Worm (Caenorhabditis elegans) whole organism, mixed stage, embryonic: ENCODE measurements around the gene R03G5.6.

Experiments used
- M03D4.4 ChIP-seq: sonication (generic microtip); optimal IDR thresholded peaks from 2 replicates; lab custom pipeline; 2017; ENCODE audit warnings: mild to moderate bottlenecking, missing genetic modification characterization, missing compliant biosample characterization
- bed-3 ChIP-seq: fragments of 200-800 bp; sonication (Bioruptor generic); optimal IDR thresholded peaks from 3 replicates; lab custom pipeline; 2018; ENCODE audit warnings: mild to moderate bottlenecking, missing genetic modification characterization, moderate library complexity, missing compliant biosample characterization
- blmp-1 ChIP-seq: fragments of 150-350 bp; optimal IDR thresholded peaks from 2 replicates; lab custom pipeline; 2014; ENCODE audit warnings: missing biosample characterization, missing genetic modification characterization
- ceh-39 ChIP-seq: fragments of 150-350 bp; optimal IDR thresholded peaks from 2 replicates; lab custom pipeline; 2014; ENCODE audit warnings: missing biosample characterization, missing genetic modification characterization
- ceh-43 ChIP-seq: fragments of 200-800 bp; sonication (Bioruptor generic); optimal IDR thresholded peaks from 2 replicates; lab custom pipeline; 2018; ENCODE audit warnings: mild to moderate bottlenecking, missing genetic modification characterization, moderate library complexity, missing compliant biosample characterization
- ceh-83 ChIP-seq: fragments of 200-800 bp; sonication (Bioruptor generic); optimal IDR thresholded peaks from 2 replicates; lab custom pipeline; 2018; ENCODE audit warnings: mild to moderate bottlenecking, missing genetic modification characterization, missing compliant biosample characterization
- ces-1 ChIP-seq: fragments of 150-350 bp; optimal IDR thresholded peaks from 2 replicates; lab custom pipeline; 2014; ENCODE audit warnings: missing biosample characterization, missing genetic modification reagents, missing genetic modification characterization
- cnd-1 ChIP-seq: fragments of 200-800 bp; sonication (Bioruptor generic); optimal IDR thresholded peaks from 2 replicates; lab custom pipeline; 2018; ENCODE audit warnings: mild to moderate bottlenecking, missing genetic modification characterization, missing compliant biosample characterization
- drap-1 ChIP-seq: fragments of 200-800 bp; sonication (Bioruptor generic); optimal IDR thresholded peaks from 3 replicates; lab custom pipeline; 2018; ENCODE audit warnings: mild to moderate bottlenecking, missing genetic modification characterization, missing compliant biosample characterization
- elt-1 ChIP-seq: sonication (generic microtip); optimal IDR thresholded peaks from 2 replicates; lab custom pipeline; 2017; ENCODE audit warnings: missing genetic modification characterization, mild to moderate bottlenecking, missing compliant biosample characterization, antibody characterized with exemption, moderate library complexity, borderline replicate concordance; ENCODE audit not compliant: insufficient read depth
- elt-3 ChIP-seq: fragments of 150-350 bp; optimal IDR thresholded peaks from 2 replicates; lab custom pipeline; 2014; ENCODE audit warnings: missing biosample characterization, missing genetic modification characterization
- flh-1 ChIP-seq: fragments of 200-800 bp; sonication (Bioruptor generic); optimal IDR thresholded peaks from 2 replicates; lab custom pipeline; 2018; ENCODE audit warnings: mild to moderate bottlenecking, missing genetic modification characterization, moderate library complexity, missing compliant biosample characterization
- ham-2 ChIP-seq: fragments of 200-800 bp; sonication (Bioruptor generic); optimal IDR thresholded peaks from 2 replicates; lab custom pipeline; 2018; ENCODE audit warnings: mild to moderate bottlenecking, missing genetic modification characterization, missing compliant biosample characterization
- hlh-1 ChIP-seq: fragments of 150-350 bp; optimal IDR thresholded peaks from 2 replicates; lab custom pipeline; 2014; ENCODE audit warnings: missing biosample characterization, missing genetic modification reagents, missing genetic modification characterization
- lin-13 ChIP-seq: fragments of 150-350 bp; optimal IDR thresholded peaks from 2 replicates; lab custom pipeline; 2014; ENCODE audit warnings: missing biosample characterization, missing genetic modification characterization
- lin-32 ChIP-seq: fragments of 200-800 bp; sonication (Bioruptor generic); optimal IDR thresholded peaks from 2 replicates; lab custom pipeline; 2018; ENCODE audit warnings: mild to moderate bottlenecking, missing genetic modification characterization, missing compliant biosample characterization
- lsy-2 ChIP-seq: fragments of 150-350 bp; optimal IDR thresholded peaks from 2 replicates; lab custom pipeline; 2014; ENCODE audit warnings: missing biosample characterization, missing genetic modification characterization
- mab-5 ChIP-seq: fragments of 150-350 bp; optimal IDR thresholded peaks from 2 replicates; lab custom pipeline; 2014; ENCODE audit warnings: missing biosample characterization, missing genetic modification characterization
- mep-1 ChIP-seq: fragments of 150-350 bp; optimal IDR thresholded peaks from 2 replicates; lab custom pipeline; 2017; ENCODE audit warnings: missing biosample characterization, missing genetic modification reagents, missing genetic modification characterization, inconsistent platforms
- mls-2 ChIP-seq: sonication (generic microtip); optimal IDR thresholded peaks from 2 replicates; lab custom pipeline; 2016; ENCODE audit warnings: mild to moderate bottlenecking, missing genetic modification characterization, moderate library complexity, missing compliant biosample characterization
- nhr-12 ChIP-seq: fragments of 150-350 bp; optimal IDR thresholded peaks from 2 replicates; lab custom pipeline; 2014; ENCODE audit warnings: missing biosample characterization, missing genetic modification characterization
- nhr-2 ChIP-seq: fragments of 150-350 bp; optimal IDR thresholded peaks from 2 replicates; lab custom pipeline; 2014; ENCODE audit warnings: missing biosample characterization, missing genetic modification characterization
- nhr-237 ChIP-seq: fragments of 150-350 bp; optimal IDR thresholded peaks from 2 replicates; lab custom pipeline; 2014; ENCODE audit warnings: missing biosample characterization, missing genetic modification characterization
- nhr-28 ChIP-seq: fragments of 150-350 bp; optimal IDR thresholded peaks from 2 replicates; lab custom pipeline; 2014; ENCODE audit warnings: missing biosample characterization, missing genetic modification characterization
- nhr-76 ChIP-seq: sonication (generic microtip); optimal IDR thresholded peaks from 2 replicates; lab custom pipeline; 2017; ENCODE audit warnings: missing biosample characterization, missing genetic modification characterization
- pha-4 ChIP-seq: fragments of 150-350 bp; optimal IDR thresholded peaks from 2 replicates; lab custom pipeline; 2018; ENCODE audit warnings: missing biosample characterization, missing genetic modification reagents, missing genetic modification characterization
- snpc-4 ChIP-seq: fragments of 150-350 bp; optimal IDR thresholded peaks from 2 replicates; lab custom pipeline; 2014; ENCODE audit warnings: missing biosample characterization, missing genetic modification characterization
- sptf-1 ChIP-seq: sonication (generic microtip); optimal IDR thresholded peaks from 2 replicates; lab custom pipeline; 2017; ENCODE audit warnings: mild to moderate bottlenecking, missing genetic modification characterization, moderate library complexity, missing compliant biosample characterization
- tbx-8 ChIP-seq: fragments of 200-800 bp; sonication (Bioruptor generic); optimal IDR thresholded peaks from 2 replicates; lab custom pipeline; 2018; ENCODE audit warnings: mild to moderate bottlenecking, missing genetic modification characterization, moderate library complexity, missing compliant biosample characterization
- unc-120 ChIP-seq: sonication (generic microtip); optimal IDR thresholded peaks from 2 replicates; lab custom pipeline; 2017; ENCODE audit warnings: missing genetic modification characterization, missing compliant biosample characterization; ENCODE audit not compliant: poor library complexity, severe bottlenecking
- unc-39 ChIP-seq: fragments of 150-350 bp; optimal IDR thresholded peaks from 2 replicates; lab custom pipeline; 2014; ENCODE audit warnings: missing biosample characterization, missing genetic modification characterization
- unc-62 ChIP-seq: fragments of 150-350 bp; optimal IDR thresholded peaks from 2 replicates; lab custom pipeline; 2014; ENCODE audit warnings: missing biosample characterization, missing genetic modification reagents, missing genetic modification characterization
- ztf-11 ChIP-seq: fragments of 150-350 bp; optimal IDR thresholded peaks from 2 replicates; lab custom pipeline; 2014; ENCODE audit warnings: missing biosample characterization, missing genetic modification characterization

R03G5.6 gene

ce11 chrX:7838582-7838981 is 21.9 kb upstream of the R03G5.6 start, which contains the start of gene nlp-101:
Gene nlp-101, plus strand, starts transcription at chrX:7838882.
- no peak for TF ChIP-seq nhr-76 (tag; lab: Kevin White, UChicago)
- no peak for TF ChIP-seq tbx-8 (GFP tag; lab: Kevin White, UChicago)
- no peak for TF ChIP-seq ceh-83
- no peak for TF ChIP-seq unc-120 (tag; lab: Kevin White, UChicago)
- TF ChIP-seq snpc-4 (tag; lab: Kevin White, UChicago): no peak
- TF ChIP-seq pha-4 (tag; lab: Kevin White, UChicago): no peak
- TF ChIP-seq blmp-1 (tag; lab: Kevin White, UChicago): no peak
- no peak for TF ChIP-seq ham-2
- TF ChIP-seq unc-62 (GFP tag; lab: Kevin White, UChicago): no peak
- no peak for TF ChIP-seq lin-32 (GFP tag; lab: Kevin White, UChicago)
- no peak for TF ChIP-seq mab-5 (tag; lab: Kevin White, UChicago)
- TF ChIP-seq unc-39 (tag; lab: Kevin White, UChicago): no peak
- no peak for TF ChIP-seq elt-1 (tag; lab: Kevin White, UChicago)
- no peak for TF ChIP-seq cnd-1 (tag; lab: Kevin White, UChicago)
- TF ChIP-seq mep-1 (tag; lab: Kevin White, UChicago): no peak
- no peak for TF ChIP-seq ceh-39 (tag; lab: Kevin White, UChicago)
- no peak for TF ChIP-seq drap-1 (GFP tag; lab: Kevin White, UChicago)
- no peak for TF ChIP-seq ces-1 (GFP tag; lab: Kevin White, UChicago)
- TF ChIP-seq nhr-237 (tag; lab: Kevin White, UChicago): no peak

- TF ChIP-seq ceh-83 (no peak), nhr-2 (tag; lab: Kevin White, UChicago) (no peak), tbx-8 (GFP tag; lab: Kevin White, UChicago) (no peak), bed-3 (GFP tag; lab: Kevin White, UChicago) (no peak), ham-2 (no peak), lin-32 (GFP tag; lab: Kevin White, UChicago) (no peak), flh-1 (GFP tag; lab: Kevin White, UChicago) (no peak), elt-1 (tag; lab: Kevin White, UChicago) (no peak), nhr-28 (tag; lab: Kevin White, UChicago) (no peak), unc-62 (GFP tag; lab: Kevin White, UChicago) (no peak), lsy-2 (tag; lab: Kevin White, UChicago) (no peak), drap-1 (GFP tag; lab: Kevin White, UChicago) (no peak), mls-2 (tag; lab: Kevin White, UChicago) (no peak)
These were observed 17.4 kb upstream of the R03G5.6 start, which contains the start of gene sul-3 for ce11 chrX:7834117-7834516. Gene sul-3, minus strand, starts transcription at chrX:7834217.

- TF ChIP-seq nhr-76 (tag; lab: Kevin White, UChicago): no peak
- no peak for TF ChIP-seq ham-2
- TF ChIP-seq ceh-83: no peak
- no peak for TF ChIP-seq ceh-39 (tag; lab: Kevin White, UChicago)
- TF ChIP-seq mep-1 (tag; lab: Kevin White, UChicago): no peak
These were observed 11.3 kb upstream of the R03G5.6 start for ce11 chrX:7827989-7828388.

- TF ChIP-seq ceh-39 (tag; lab: Kevin White, UChicago): no peak
- TF ChIP-seq elt-1 (tag; lab: Kevin White, UChicago): peak; percentile 83
- TF ChIP-seq nhr-28 (tag; lab: Kevin White, UChicago): no peak
- no peak for TF ChIP-seq lin-32 (GFP tag; lab: Kevin White, UChicago)
- peak; percentile 40 for TF ChIP-seq nhr-2 (tag; lab: Kevin White, UChicago)
- peak; percentile 43 for TF ChIP-seq unc-62 (GFP tag; lab: Kevin White, UChicago)
These were observed 10.0 kb upstream of the R03G5.6 start for ce11 chrX:7826590-7827260.

ce11 chrX:7825707-7826106 is 9.0 kb upstream of the R03G5.6 start:
- TF ChIP-seq snpc-4 (tag; lab: Kevin White, UChicago): no peak
- TF ChIP-seq lin-32 (GFP tag; lab: Kevin White, UChicago): no peak
- TF ChIP-seq ceh-43 (GFP tag; lab: Kevin White, UChicago): no peak
- TF ChIP-seq ham-2: peak; percentile 36
- no peak for TF ChIP-seq lin-13 (tag; lab: Kevin White, UChicago)
- no peak for TF ChIP-seq M03D4.4 (tag; lab: Kevin White, UChicago)
- TF ChIP-seq nhr-2 (tag; lab: Kevin White, UChicago): peak; percentile 82
- no peak for TF ChIP-seq lsy-2 (tag; lab: Kevin White, UChicago)
- TF ChIP-seq unc-120 (tag; lab: Kevin White, UChicago): peak; percentile 34
- TF ChIP-seq bed-3 (GFP tag; lab: Kevin White, UChicago): no peak
- TF ChIP-seq blmp-1 (tag; lab: Kevin White, UChicago): no peak
- peak; percentile 47 for TF ChIP-seq hlh-1 (tag; lab: Kevin White, UChicago)
- TF ChIP-seq mep-1 (tag; lab: Kevin White, UChicago): no peak
- TF ChIP-seq flh-1 (GFP tag; lab: Kevin White, UChicago): no peak
- no peak for TF ChIP-seq ztf-11
- TF ChIP-seq elt-3 (tag; lab: Kevin White, UChicago): no peak
- TF ChIP-seq drap-1 (GFP tag; lab: Kevin White, UChicago): no peak
- TF ChIP-seq nhr-12: no peak
- TF ChIP-seq unc-39 (tag; lab: Kevin White, UChicago): no peak
- TF ChIP-seq mls-2 (tag; lab: Kevin White, UChicago): no peak
- TF ChIP-seq ceh-39 (tag; lab: Kevin White, UChicago): no peak
- peak; percentile 90 for TF ChIP-seq elt-1 (tag; lab: Kevin White, UChicago)
- peak; percentile 20 for TF ChIP-seq pha-4 (tag; lab: Kevin White, UChicago)
- no peak for TF ChIP-seq nhr-237 (tag; lab: Kevin White, UChicago)
- TF ChIP-seq tbx-8 (GFP tag; lab: Kevin White, UChicago): no peak
- TF ChIP-seq ces-1 (GFP tag; lab: Kevin White, UChicago): no peak
- TF ChIP-seq unc-62 (GFP tag; lab: Kevin White, UChicago): peak; percentile 47
- no peak for TF ChIP-seq ceh-83
- TF ChIP-seq nhr-76 (tag; lab: Kevin White, UChicago): no peak
- no peak for TF ChIP-seq sptf-1
- TF ChIP-seq nhr-28 (tag; lab: Kevin White, UChicago): no peak
- TF ChIP-seq cnd-1 (tag; lab: Kevin White, UChicago): no peak
